Worm (Caenorhabditis elegans) whole organism, young adult: Measurements from ENCODE around the gene T13H5.1.

Experiments
- Y79H2A.3 ChIP-seq: fragments of 200-800 bp; sonication (Bioruptor generic); conservative IDR thresholded peaks from 2 replicates; pipeline ENCODE4 v1.3.6; 2022; ENCODE audit warnings: missing genetic modification reagents, missing genetic modification characterization, missing compliant biosample characterization
- attf-6 ChIP-seq: fragments of 200-800 bp; sonication (Bioruptor generic); IDR thresholded peaks from 2 replicates; pipeline ENCODE4 v1.3.6; 2022; ENCODE audit warnings: missing genetic modification reagents, missing genetic modification characterization, missing compliant biosample characterization
- gei-17 ChIP-seq: fragments of 200-800 bp; sonication (Bioruptor generic); optimal IDR thresholded peaks from 2 replicates; lab custom pipeline; 2018; ENCODE audit warnings: mild to moderate bottlenecking, missing genetic modification characterization, missing compliant biosample characterization
- pha-4 ChIP-seq: fragments of 150-350 bp; sonication (generic microtip); optimal IDR thresholded peaks from 2 replicates; lab custom pipeline; 2014; ENCODE audit warnings: missing biosample characterization, missing genetic modification reagents, missing genetic modification characterization
- snpc-4 ChIP-seq, 5 experiments: fragments of 150-350 bp in 1 of 5; sonication (generic microtip) in 4 of 5; optimal IDR thresholded peaks; 2 replicates each; lab custom pipeline; 2014 to 2018; ENCODE audit warnings: missing genetic modification characterization in 5 of 5, missing biosample characterization in 3 of 5, antibody characterized with exemption in 2 of 5, mild to moderate bottlenecking in 2 of 5, missing compliant biosample characterization in 2 of 5, missing genotype in 2 of 5, moderate library complexity in 2 of 5, missing genetic modification reagents in 1 of 5
- tbp1 ChIP-seq: fragments of 200-800 bp; sonication (Bioruptor generic); optimal IDR thresholded peaks from 2 replicates; lab custom pipeline; 2018; ENCODE audit warnings: mild to moderate bottlenecking, missing genetic modification characterization, missing compliant biosample characterization
- unc-130 ChIP-seq: sonication (generic microtip); optimal IDR thresholded peaks from 2 replicates; lab custom pipeline; 2016; ENCODE audit warnings: missing genetic modification reagents, missing genetic modification characterization, missing compliant biosample characterization
- unc-62 ChIP-seq: fragments of 150-350 bp; optimal IDR thresholded peaks from 2 replicates; lab custom pipeline; 2014; ENCODE audit warnings: missing biosample characterization, missing genetic modification reagents, missing genetic modification characterization

- TF ChIP-seq gei-17: no peak
- no peak for TF ChIP-seq unc-130 (GFP tag; lab: Kevin White, UChicago)
- TF ChIP-seq unc-62: no peak
- no peak for TF ChIP-seq pha-4 (tag; lab: Kevin White, UChicago)
- no peak for TF ChIP-seq Y79H2A.3 (GFP tag; lab: Robert Waterston, UW)
- TF ChIP-seq tbp1 (GFP tag; lab: Kevin White, UChicago): no peak
- TF ChIP-seq attf-6 (GFP tag; lab: Robert Waterston, UW): no peak
- no peak for TF ChIP-seq snpc-4 (GFP tag; optimal IDR thresholded peaks at IDR 0.05; lab: Kevin White, UChicago)
- TF ChIP-seq snpc-4 (tag; optimal IDR thresholded peaks at IDR 0.05; lab: Kevin White, UChicago): no peak
These were observed 70.0 kb downstream of the T13H5.1 start, which contains the start of gene lips-10 for ce11 chrII:8438791-8439287.
